Worm (Caenorhabditis elegans): Measurements from ENCODE around the gene snu-13.
A peak's percentile ranks its signal among the peaks of the same experiment; 100 is the strongest.

snu-13 gene

DNA sequence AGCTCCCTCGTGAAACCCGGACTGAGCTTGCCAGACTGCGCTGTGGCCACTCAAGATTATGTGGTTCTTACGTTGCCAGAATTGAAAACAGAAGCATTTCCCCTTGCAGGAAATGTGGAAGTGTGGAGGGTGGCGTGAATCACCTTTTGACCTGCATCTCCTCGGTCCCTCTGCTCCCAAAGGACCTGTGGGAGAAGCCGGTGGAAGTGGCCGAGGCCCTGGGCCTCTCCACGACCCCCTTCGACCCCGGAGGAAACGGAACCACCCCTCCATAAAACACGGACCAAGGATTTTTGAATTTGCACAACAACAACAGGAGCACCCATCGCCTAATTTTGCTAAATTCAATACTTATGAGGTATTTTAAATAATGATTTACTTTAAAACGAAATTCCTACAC is 20.7 kb downstream of the snu-13 start:
- TF ChIP-seq egrh-3 (GFP tag; IDR thresholded peaks at IDR 0.05): peak; percentile 71; the same call in 1 of the 2 replicates

DNA sequence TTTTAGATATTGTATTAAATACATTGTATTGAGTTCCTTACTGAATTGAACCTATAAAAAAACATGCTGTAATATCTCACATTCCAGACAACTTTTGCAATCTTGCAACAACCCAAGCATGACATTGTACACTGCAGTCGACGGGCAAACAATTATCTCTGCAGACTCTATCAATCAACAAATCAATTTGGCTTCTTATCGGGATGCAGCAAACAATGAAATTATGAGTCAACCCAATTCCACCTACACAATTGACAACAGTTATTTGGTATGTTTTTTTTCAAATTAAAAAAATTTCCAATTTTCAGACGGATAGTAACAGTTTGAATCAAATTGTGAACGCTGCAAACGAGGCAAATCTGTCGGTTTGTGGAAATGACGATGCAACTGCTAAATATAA is 27.5 kb downstream of the snu-13 start:
- no peak for TF ChIP-seq attf-5 (GFP tag; optimal IDR thresholded peaks at IDR 0.05)
- peak; percentile 43 for TF ChIP-seq nhr-80 (tag; optimal IDR thresholded peaks at IDR 0.05)

DNA sequence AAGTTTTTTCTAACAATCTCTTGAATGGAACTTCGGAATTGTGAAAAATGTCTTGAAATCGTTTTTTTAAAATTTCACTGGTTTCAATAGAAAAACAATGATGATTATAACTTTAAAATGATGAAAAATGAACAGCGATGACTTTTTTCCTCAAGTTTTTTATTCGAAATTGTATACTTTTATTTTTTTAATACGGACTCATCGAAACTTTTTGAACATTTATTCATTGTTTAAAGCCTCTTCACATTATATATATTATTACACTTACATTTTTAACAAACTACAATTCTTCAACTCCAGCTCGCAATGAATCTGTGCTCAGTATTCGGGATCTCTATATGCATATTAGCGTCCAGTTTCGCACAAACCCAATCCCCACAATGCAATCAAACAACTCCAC is 30.5 kb downstream of the snu-13 start, which contains the start of gene M28.8:
M28.8 (plus strand) TSS at position 301 of the 400 bp plus-strand sequence.
- TF ChIP-seq Y53F4B.3 (GFP tag; IDR thresholded peaks at IDR 0.05): no peak
- no peak for TF ChIP-seq ekl-4 (GFP tag; IDR thresholded peaks at IDR 0.05)
- no peak for TF ChIP-seq ceh-27 (GFP tag; optimal IDR thresholded peaks at IDR 0.05)

DNA sequence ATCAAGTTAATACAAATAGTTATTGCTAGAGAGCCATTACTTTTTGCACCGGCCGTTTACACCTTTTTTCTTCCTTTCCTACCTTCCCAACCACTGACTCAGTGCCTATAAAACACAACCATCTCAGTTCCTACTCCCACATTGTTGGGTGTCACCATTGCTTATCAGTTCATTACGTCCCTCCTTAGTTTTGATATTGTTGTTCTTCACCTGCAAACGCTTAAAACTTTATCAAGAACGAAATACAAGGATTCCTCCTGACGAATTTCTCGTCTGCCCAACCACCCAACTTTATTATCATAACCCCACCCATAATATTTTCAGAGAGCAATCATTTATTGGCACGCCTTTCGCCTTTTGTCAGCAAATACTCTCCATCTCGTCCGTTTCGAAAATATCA is 31.3 kb downstream of the snu-13 start:
- TF ChIP-seq F23B12.7 (tag; optimal IDR thresholded peaks at IDR 0.05; ENCODE audit: insufficient read depth) (no peak), ets-4 (GFP tag; optimal IDR thresholded peaks at IDR 0.05) (peak; percentile 47), nhr-80 (tag; optimal IDR thresholded peaks at IDR 0.05) (peak; percentile 94), attf-3 (GFP tag; conservative IDR thresholded peaks at IDR 0.05) (no peak), dox-1 (GFP tag; IDR thresholded peaks at IDR 0.05) (peak; percentile 73; the same call in 1 of the 2 replicates)

DNA sequence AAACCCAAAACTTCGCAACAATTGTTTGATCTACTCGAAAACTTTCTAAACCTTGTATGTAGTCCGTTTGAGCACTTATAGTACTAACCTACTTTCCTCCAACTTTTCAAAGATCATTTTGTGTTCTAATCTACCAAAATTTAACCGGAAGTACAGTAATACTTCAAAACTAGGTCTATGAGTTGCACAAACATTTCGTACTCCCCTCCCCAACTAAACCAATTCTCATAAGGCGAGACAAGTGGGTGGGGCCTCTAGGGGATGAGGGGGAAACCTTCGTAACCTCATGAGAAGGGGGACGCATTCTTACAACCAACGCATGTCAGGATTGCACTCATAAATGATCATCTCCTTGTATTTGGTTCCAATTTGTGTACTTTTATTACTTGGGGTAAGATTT is 36.5 kb downstream of the snu-13 start, which contains the start of gene cutl-9:
cutl-9 (plus strand) TSS at position 301 of the 400 bp plus-strand sequence.
- TF ChIP-seq let-526 (GFP tag; IDR thresholded peaks at IDR 0.05) (no peak), F39B2.1 (GFP tag; IDR thresholded peaks at IDR 0.05) (no peak), B0336.3 (GFP tag; IDR thresholded peaks at IDR 0.05) (no peak), egrh-3 (GFP tag; IDR thresholded peaks at IDR 0.05) (no peak)

DNA sequence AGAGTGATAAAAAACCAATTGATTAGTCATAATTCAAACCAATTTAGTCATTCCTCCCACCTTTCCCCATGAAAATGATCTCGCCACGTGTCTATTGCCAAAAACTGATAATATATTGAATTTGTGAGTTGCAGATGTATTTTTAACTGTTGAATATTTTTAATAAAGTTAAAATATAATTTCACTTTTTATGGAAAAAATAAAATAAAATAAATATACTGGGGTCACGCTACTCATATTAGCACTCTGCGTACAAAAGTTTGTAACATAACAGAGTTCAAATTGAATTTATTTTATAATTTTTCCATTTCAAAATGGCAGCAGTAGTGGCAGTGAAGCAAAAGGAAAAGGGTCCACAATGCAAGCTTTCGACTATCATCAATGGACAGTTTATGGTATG is 40.3 kb downstream of the snu-13 start, which contains the start of gene C14A4.13:
C14A4.13 (plus strand) TSS at position 301 of the 400 bp plus-strand sequence.
- TF ChIP-seq egrh-3 (GFP tag; IDR thresholded peaks at IDR 0.05) (no peak), hlh-26 (GFP tag; conservative IDR thresholded peaks at IDR 0.05) (no peak), zfh-2 (GFP tag; conservative IDR thresholded peaks at IDR 0.05) (no peak), nhr-80 (tag; optimal IDR thresholded peaks at IDR 0.05) (no peak), die-1 (tag; optimal IDR thresholded peaks at IDR 0.05) (no peak), snpc-1.3 (tag; optimal IDR thresholded peaks at IDR 0.05; ENCODE audit: insufficient read depth) (no peak), ztf-22 (GFP tag; optimal IDR thresholded peaks at IDR 0.05) (no peak), cebp-1 (GFP tag; IDR thresholded peaks at IDR 0.05) (no peak), cebp-1 (tag; optimal IDR thresholded peaks at IDR 0.05) (no peak), Y56A3A.18 (GFP tag; IDR thresholded peaks at IDR 0.05) (no peak), ztf-25 (GFP tag; IDR thresholded peaks at IDR 0.05) (no peak), lin-26 (GFP tag; IDR thresholded peaks at IDR 0.05) (no peak), ztf-6 (GFP tag; IDR thresholded peaks at IDR 0.05) (no peak), aptf-3 (GFP tag; IDR thresholded peaks at IDR 0.05) (no peak), efl-1 (GFP tag; optimal IDR thresholded peaks at IDR 0.05) (no peak)

DNA sequence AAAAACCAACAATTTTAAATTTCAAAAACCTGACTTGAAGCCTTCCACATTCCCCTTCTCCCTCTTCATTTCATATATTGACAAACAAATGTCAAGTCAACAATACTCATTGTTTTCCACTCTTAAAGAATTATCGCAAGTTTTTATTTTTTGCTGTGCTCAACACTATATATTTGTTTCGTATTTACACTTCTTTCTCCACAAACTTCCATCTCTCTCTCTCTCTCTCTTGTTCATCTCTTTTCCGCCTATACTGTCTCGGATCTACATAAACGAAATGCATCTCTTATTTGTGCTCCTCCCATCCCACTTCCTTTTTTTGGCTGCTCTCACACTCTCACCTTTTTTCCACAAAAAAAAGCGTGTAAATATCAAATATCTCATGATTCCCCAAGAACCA is 45.7 kb downstream of the snu-13 start, which contains the start of gene C14A4.12:
C14A4.12 (plus strand) TSS at position 301 of the 400 bp plus-strand sequence.
- no peak for TF ChIP-seq ceh-27 (GFP tag; optimal IDR thresholded peaks at IDR 0.05)
- TF ChIP-seq Y95B8A.8 (GFP tag; IDR thresholded peaks at IDR 0.05): no peak
- TF ChIP-seq snpc-3.4 (tag; optimal IDR thresholded peaks at IDR 0.05): no peak
- no peak for TF ChIP-seq Y53G8AR.9 (GFP tag; conservative IDR thresholded peaks at IDR 0.05)
- TF ChIP-seq attf-3 (GFP tag; conservative IDR thresholded peaks at IDR 0.05): no peak
- no peak for TF ChIP-seq T26A5.8 (tag; optimal IDR thresholded peaks at IDR 0.05)

Measured in whole organism, young adult.